Fruit fly (Drosophila melanogaster): ENCODE data around the gene Teh2.

dm6 chr3L:4177981-4178562 lies 9.8 kb downstream of the Teh2 start, which contains the start of gene Teh4:
- no peak for TF ChIP-seq fd96Ca (GFP tag; IDR thresholded peaks at IDR 0.05)
- no peak for TF ChIP-seq D1 (tag; optimal IDR thresholded peaks at IDR 0.05)
- TF ChIP-seq CG32121 (GFP tag; IDR thresholded peaks at IDR 0.05) = no peak
- TF ChIP-seq CG34367 (tag; optimal IDR thresholded peaks at IDR 0.05) = no peak
- no peak for TF ChIP-seq Pif1B (GFP tag; optimal IDR thresholded peaks at IDR 0.05)
- no peak for TF ChIP-seq EcR (GFP tag; optimal IDR thresholded peaks at IDR 0.05)

All from whole organism, pupa.